Worm (Caenorhabditis elegans): ENCODE data around the gene frpr-18.

DNA sequence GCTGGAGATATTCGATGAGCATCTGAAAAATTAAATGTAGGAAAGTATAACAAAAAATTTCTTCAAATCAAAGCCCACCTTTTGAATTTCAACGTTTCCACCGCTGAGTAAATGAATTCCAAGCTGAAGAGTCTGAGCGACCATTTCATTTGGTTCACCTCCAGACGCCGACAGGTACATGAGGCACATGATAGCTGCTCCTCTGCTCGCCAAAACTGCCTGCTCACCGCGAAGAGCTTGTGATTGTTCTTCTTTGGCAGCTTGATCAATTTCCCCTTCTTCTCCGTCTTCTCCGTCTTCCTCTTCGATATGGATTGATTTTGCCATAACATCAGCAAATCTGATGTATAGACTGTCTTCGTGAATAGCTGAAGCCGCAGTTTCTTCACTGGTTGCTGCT is 36.3 kb downstream of the frpr-18 start:
- TF ChIP-seq ama-1 (optimal IDR thresholded peaks at IDR 0.05), result no peak
- TF ChIP-seq tbx-37 (GFP tag; conservative IDR thresholded peaks at IDR 0.05), result no peak
- TF ChIP-seq flt-1 (GFP tag; IDR thresholded peaks at IDR 0.05), result no peak
- TF ChIP-seq hmbx-1 (tag; optimal IDR thresholded peaks at IDR 0.05), result no peak
- no peak for TF ChIP-seq ceh-36 (tag; optimal IDR thresholded peaks at IDR 0.05)
- no peak for TF ChIP-seq hmg-4 (GFP tag; optimal IDR thresholded peaks at IDR 0.05)
- no peak for TF ChIP-seq F13C5.2 (tag; optimal IDR thresholded peaks at IDR 0.05)
- no peak for TF ChIP-seq tbx-11 (GFP tag; IDR thresholded peaks at IDR 0.05)
- TF ChIP-seq ceh-13 (GFP tag; optimal IDR thresholded peaks at IDR 0.05), result no peak
- TF ChIP-seq hnd-1 (tag; optimal IDR thresholded peaks at IDR 0.05), result no peak
- TF ChIP-seq aly-1 (tag; optimal IDR thresholded peaks at IDR 0.05), result no peak
